Worm (Caenorhabditis elegans): ENCODE measurements around the gene abf-5.

DNA sequence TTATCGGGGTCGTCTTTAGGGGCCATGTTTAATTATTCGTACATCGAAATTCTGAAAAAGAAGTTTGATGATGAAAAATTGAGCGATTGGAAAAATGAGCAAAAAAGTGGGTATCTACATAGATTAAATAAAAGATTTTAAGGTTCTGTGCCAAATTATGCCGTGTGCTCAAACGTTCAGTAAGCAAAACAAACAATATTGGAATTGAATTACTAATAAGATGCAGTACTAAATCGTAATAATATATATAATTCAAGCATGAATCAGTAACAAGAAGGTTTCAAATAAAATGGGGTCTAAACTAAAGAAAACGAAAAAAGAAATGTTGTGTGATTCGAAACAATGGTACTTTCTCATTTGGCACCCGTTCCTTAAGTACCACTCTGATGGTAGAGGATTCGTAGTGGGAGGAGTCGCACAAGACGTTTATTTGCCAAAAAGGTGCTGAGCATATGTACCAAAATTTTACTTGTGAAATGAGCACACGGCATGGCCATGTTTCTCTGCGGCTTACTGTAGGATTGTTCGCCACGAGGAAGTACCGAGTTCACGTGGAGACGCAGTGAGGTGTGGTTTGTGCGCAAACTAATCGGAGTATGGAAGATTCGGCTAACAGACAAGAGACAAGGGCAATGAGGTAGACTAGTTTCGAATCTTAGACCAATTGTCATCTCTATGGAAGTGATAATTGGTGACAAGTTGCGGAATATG, 43.0 kb upstream of the abf-5 start, which contains the start of gene pgp-14:
- no peak for TF ChIP-seq nhr-28 (tag; optimal IDR thresholded peaks at IDR 0.05)
- TF ChIP-seq nhr-76 (tag; optimal IDR thresholded peaks at IDR 0.05), result no peak
- no peak for TF ChIP-seq unc-30 (tag; optimal IDR thresholded peaks at IDR 0.05)
- no peak for TF ChIP-seq snpc-4 (tag; optimal IDR thresholded peaks at IDR 0.05)
- TF ChIP-seq isw-1 (GFP tag; IDR thresholded peaks at IDR 0.05), result no peak
- TF ChIP-seq ces-1 (GFP tag; optimal IDR thresholded peaks at IDR 0.05), result no peak
- no peak for TF ChIP-seq mef-2 (tag; optimal IDR thresholded peaks at IDR 0.05)
- no peak for TF ChIP-seq elt-2 (tag; optimal IDR thresholded peaks at IDR 0.05)
- TF ChIP-seq fos-1 (tag; optimal IDR thresholded peaks at IDR 0.05), result no peak
- TF ChIP-seq sptf-1 (tag; optimal IDR thresholded peaks at IDR 0.05), result no peak
- no peak for TF ChIP-seq snu-23 (GFP tag; optimal IDR thresholded peaks at IDR 0.05)
- TF ChIP-seq aha-1 (tag; optimal IDR thresholded peaks at IDR 0.05), result no peak
